Worm (Caenorhabditis elegans) whole organism, late embryonic: ENCODE measurements around the gene srh-287.

Experiments
- hlh-30 ChIP-seq: sonication (generic microtip); optimal IDR thresholded peaks from 2 replicates; lab custom pipeline; 2017; ENCODE audit warnings: antibody characterized with exemption, missing genetic modification characterization, missing compliant biosample characterization; ENCODE audit not compliant: insufficient read depth
- pag-3 ChIP-seq: sonication (generic microtip); optimal IDR thresholded peaks from 2 replicates; lab custom pipeline; 2016; ENCODE audit warnings: missing compliant biosample characterization, missing genetic modification characterization, borderline replicate concordance

- TF ChIP-seq hlh-30 (no peak), pag-3 (no peak)
These were observed 1.8 kb upstream of the srh-287 start, which contains the start of gene srx-18 for ce11 chrV:17798789-17799188.
